Worm (Caenorhabditis elegans): Measurements from ENCODE around the gene ckr-2.

- TF ChIP-seq flt-1 (GFP tag; IDR thresholded peaks at IDR 0.05): no peak
- no peak for TF ChIP-seq tab-1 (GFP tag; IDR thresholded peaks at IDR 0.05)
- TF ChIP-seq ztf-29 (GFP tag; IDR thresholded peaks at IDR 0.05): no peak
- TF ChIP-seq ztf-23 (GFP tag; IDR thresholded peaks at IDR 0.05): no peak
- no peak for TF ChIP-seq klf-2 (GFP tag; conservative IDR thresholded peaks at IDR 0.05)
- no peak for TF ChIP-seq ref-1 (GFP tag; conservative IDR thresholded peaks at IDR 0.05)
- TF ChIP-seq T22C8.4 (GFP tag; IDR thresholded peaks at IDR 0.05): no peak
- no peak for TF ChIP-seq med-1 (GFP tag; optimal IDR thresholded peaks at IDR 0.05; ENCODE audit: insufficient read depth)
Observed at ce11 chrIII:2057570-2057969, 36.2 kb upstream of the ckr-2 start, which contains the start of gene Y39A3A.2.
